In the genomic region with DNA sequence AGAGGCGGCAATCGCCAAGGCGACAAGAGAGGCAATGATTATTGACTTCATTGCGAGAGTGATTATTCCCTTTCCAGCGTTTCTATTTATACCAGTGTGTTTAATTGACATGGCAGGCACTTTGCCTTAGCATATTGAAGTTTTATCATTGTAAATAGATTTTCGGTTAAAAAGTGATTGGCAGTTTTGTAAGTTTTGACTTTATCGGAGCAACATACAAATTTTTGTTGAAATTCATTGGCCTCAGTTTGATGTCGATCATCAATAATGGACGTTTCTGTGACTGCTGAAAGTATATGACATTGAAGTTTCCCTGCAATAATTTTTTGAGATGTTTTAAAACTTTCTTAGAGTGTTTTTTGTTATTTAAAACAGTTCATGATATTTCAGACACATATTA, we compare ENCODE assay signal across 2 worm cellular contexts.
TF ChIP-seq lines count a peak whose summit lies in the region.

A gene (minus strand): TSS at position 60 of the 400 bp plus-strand sequence.

TF ChIP-seq in whole organism, L4 larva, 104 proteins besides CTCF, POLR2A, EP300 and RAD21:
- TF ChIP-seq dpl-1 (GFP tag; optimal IDR thresholded peaks at IDR 0.05; lab: Kevin White, UChicago) (no peak), lin-1 (GFP tag; IDR thresholded peaks at IDR 0.05; lab: Robert Waterston, UW) (no peak), nhr-111 (GFP tag; optimal IDR thresholded peaks at IDR 0.05; lab: Kevin White, UChicago) (no peak), pha-4 (GFP tag; IDR thresholded peaks at IDR 0.05; lab: Robert Waterston, UW) (no peak), pha-4 (tag; optimal IDR thresholded peaks at IDR 0.05; lab: Kevin White, UChicago) (no peak), nhr-48 (tag; optimal IDR thresholded peaks at IDR 0.05; lab: Kevin White, UChicago) (no peak), T20F7.1 (GFP tag; optimal IDR thresholded peaks at IDR 0.05; lab: Kevin White, UChicago) (peak; percentile 0), lin-39 (tag; optimal IDR thresholded peaks at IDR 0.05; lab: Kevin White, UChicago) (no peak), F10B5.3 (tag; optimal IDR thresholded peaks at IDR 0.05; lab: Kevin White, UChicago) (no peak), ceh-28 (tag; optimal IDR thresholded peaks at IDR 0.05; lab: Kevin White, UChicago) (no peak), tra-1 (GFP tag; IDR thresholded peaks at IDR 0.05; lab: Robert Waterston, UW) (peak; percentile 96), zag-1 (tag; optimal IDR thresholded peaks at IDR 0.05; lab: Kevin White, UChicago) (no peak), snpc-1.2 (GFP tag; IDR thresholded peaks at IDR 0.05; lab: Robert Waterston, UW) (no peak), mdl-1 (tag; optimal IDR thresholded peaks at IDR 0.05; lab: Kevin White, UChicago) (no peak), gei-8 (GFP tag; optimal IDR thresholded peaks at IDR 0.05; lab: Kevin White, UChicago) (no peak), nhr-41 (GFP tag; IDR thresholded peaks at IDR 0.05; lab: Robert Waterston, UW) (no peak), dmd-6 (GFP tag; IDR thresholded peaks at IDR 0.05; lab: Robert Waterston, UW) (peak; percentile 97), zfp-2 (tag; optimal IDR thresholded peaks at IDR 0.05; lab: Kevin White, UChicago) (no peak), daf-12 (tag; optimal IDR thresholded peaks at IDR 0.05; lab: Kevin White, UChicago) (no peak)

TF ChIP-seq in whole organism, young adult, 124 proteins besides CTCF, POLR2A, EP300 and RAD21:
- peak; percentile 13 for TF ChIP-seq atf-7 (tag; optimal IDR thresholded peaks at IDR 0.05; lab: Kevin White, UChicago)
- TF ChIP-seq ama-1 (optimal IDR thresholded peaks at IDR 0.05; lab: Kevin White, UChicago) = no peak
- no peak for TF ChIP-seq ama-1 (GFP tag; optimal IDR thresholded peaks at IDR 0.05; lab: Kevin White, UChicago)
- TF ChIP-seq let-607 (tag; optimal IDR thresholded peaks at IDR 0.05; lab: Kevin White, UChicago) = peak; percentile 67 to 70
- TF ChIP-seq athp-1 (tag; optimal IDR thresholded peaks at IDR 0.05; lab: Kevin White, UChicago) = no peak
- peak; percentile 69 for TF ChIP-seq nhr-80 (tag; optimal IDR thresholded peaks at IDR 0.05; lab: Kevin White, UChicago)
- TF ChIP-seq ztf-22 (GFP tag; optimal IDR thresholded peaks at IDR 0.05; lab: Kevin White, UChicago) = peak; percentile 32
